Worm (Caenorhabditis elegans): ENCODE results near the gene mcp-1.
A peak's percentile ranks its signal among the peaks of the same experiment; 100 is the strongest.

The mcp-1 gene

ce11 chrV:5936691-5937090 lies 24.9 kb upstream of the mcp-1 start, which contains the start of the genes M03F8.5 and M03F8.7:
TSS of gene M03F8.5 (minus strand) at chrV:5936791.
TSS of gene M03F8.7 (plus strand) at chrV:5936939.
- TF ChIP-seq ceh-20 (GFP tag; IDR thresholded peaks at IDR 0.05): no peak

DNA sequence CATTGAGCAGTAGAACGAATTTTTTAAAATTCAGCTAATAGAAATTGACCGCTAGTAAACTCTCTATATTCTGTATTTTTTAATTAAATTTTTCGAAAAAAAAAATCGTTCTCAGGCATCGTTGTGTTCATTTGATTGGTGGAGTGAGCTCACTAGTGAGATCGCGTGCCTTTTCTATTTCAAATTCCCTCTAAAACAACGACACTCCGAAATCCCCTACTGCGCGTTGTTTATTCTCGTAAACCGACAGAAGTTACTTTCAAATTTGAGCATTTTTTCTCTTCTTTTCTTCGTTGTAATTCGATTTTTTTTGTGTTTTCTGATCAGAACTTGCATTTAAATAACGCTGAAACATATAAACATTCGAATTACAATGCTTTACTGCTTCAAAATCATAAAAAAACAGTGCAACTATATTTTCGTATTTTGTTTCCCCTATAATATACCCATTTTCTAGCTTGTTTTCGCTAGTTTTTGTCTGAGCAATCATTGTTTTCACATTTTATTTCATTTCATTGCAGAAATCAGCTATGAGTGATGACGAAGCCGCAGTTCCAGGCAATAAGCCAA lies 22.0 kb upstream of the mcp-1 start, which contains the start of gene syf-3:
syf-3 (plus strand) TSS at position 520 of the 570 bp plus-strand sequence.
- TF ChIP-seq unc-39 (tag; optimal IDR thresholded peaks at IDR 0.05) (no peak), dpl-1 (GFP tag; optimal IDR thresholded peaks at IDR 0.05) (peak; percentile 98), mdl-1 (tag; optimal IDR thresholded peaks at IDR 0.05) (no peak), T20F7.1 (GFP tag; optimal IDR thresholded peaks at IDR 0.05) (peak; percentile 98), sdz-12 (GFP tag; optimal IDR thresholded peaks at IDR 0.05) (no peak), zfp-2 (tag; optimal IDR thresholded peaks at IDR 0.05) (no peak), hlh-30 (tag; optimal IDR thresholded peaks at IDR 0.05; ENCODE audit: insufficient read depth) (peak; percentile 52), lin-39 (tag; optimal IDR thresholded peaks at IDR 0.05) (no peak), ztf-7 (tag; optimal IDR thresholded peaks at IDR 0.05) (peak; percentile 22), mes-2 (tag; optimal IDR thresholded peaks at IDR 0.05; ENCODE audit: poor library complexity, severe bottlenecking) (peak; percentile 69), lin-15B (tag; optimal IDR thresholded peaks at IDR 0.05) (no peak), Y48G9A.11 (GFP tag; IDR thresholded peaks at IDR 0.05) (peak; percentile 97), jun-1 (tag; optimal IDR thresholded peaks at IDR 0.05) (no peak), nhr-6 (tag; optimal IDR thresholded peaks at IDR 0.05) (peak; percentile 4), aha-1 (tag) (peak; percentile 35), set-16 (GFP tag; IDR thresholded peaks at IDR 0.05) (no peak), gei-8 (GFP tag; optimal IDR thresholded peaks at IDR 0.05) (no peak), madf-9 (GFP tag; conservative IDR thresholded peaks at IDR 0.05) (no peak), ceh-32 (tag; optimal IDR thresholded peaks at IDR 0.05; ENCODE audit: poor library complexity) (no peak), lin-29 (GFP tag; IDR thresholded peaks at IDR 0.05) (no peak), unc-62 (GFP tag; optimal IDR thresholded peaks at IDR 0.05 in 1 of 2) (peak in 1 of 2 experiments; percentile 64), unc-62 (tag; optimal IDR thresholded peaks at IDR 0.05) (no peak), madf-5 (GFP tag; IDR thresholded peaks at IDR 0.05) (no peak)

DNA sequence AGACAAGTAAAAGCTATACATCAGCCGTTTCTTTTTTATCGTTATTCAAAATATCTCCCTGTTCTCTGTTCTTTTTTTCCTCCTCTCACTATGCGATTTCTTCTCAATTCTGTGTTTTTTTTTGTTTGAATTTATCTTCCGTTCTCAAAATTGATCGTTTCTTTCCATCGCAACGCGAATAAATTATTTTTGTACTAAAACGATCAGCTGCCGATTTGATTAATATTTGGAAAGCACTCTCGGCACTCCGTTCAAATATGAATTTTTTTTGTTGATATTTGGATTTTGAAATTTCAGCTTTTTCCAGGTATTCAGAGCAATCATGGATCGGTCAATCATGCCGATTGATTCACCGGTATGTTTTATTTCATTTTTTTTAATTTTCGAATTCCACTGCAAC lies 18.4 kb upstream of the mcp-1 start, which contains the start of gene pst-1:
pst-1 (plus strand) TSS at position 301 of the 400 bp plus-strand sequence.
- TF ChIP-seq Y48G9A.11 (GFP tag; IDR thresholded peaks at IDR 0.05): no peak
- no peak for TF ChIP-seq jun-1 (tag; optimal IDR thresholded peaks at IDR 0.05)
- TF ChIP-seq nhr-111 (GFP tag; optimal IDR thresholded peaks at IDR 0.05): no peak
- TF ChIP-seq aly-2 (tag; optimal IDR thresholded peaks at IDR 0.05): no peak
- TF ChIP-seq ceh-44 (GFP tag; IDR thresholded peaks at IDR 0.05): no peak
- no peak for TF ChIP-seq mep-1 (tag; optimal IDR thresholded peaks at IDR 0.05)
- no peak for TF ChIP-seq egl-27 (tag; optimal IDR thresholded peaks at IDR 0.05)
- no peak for TF ChIP-seq Y75B8A.6 (GFP tag; IDR thresholded peaks at IDR 0.05)
- no peak for TF ChIP-seq madf-5 (GFP tag; IDR thresholded peaks at IDR 0.05)
- no peak for TF ChIP-seq egl-43 (GFP tag; IDR thresholded peaks at IDR 0.05)
- no peak for TF ChIP-seq dpl-1 (GFP tag; optimal IDR thresholded peaks at IDR 0.05)
- TF ChIP-seq mes-2 (tag; optimal IDR thresholded peaks at IDR 0.05; ENCODE audit: poor library complexity, severe bottlenecking): no peak
- TF ChIP-seq ztf-11 (tag; optimal IDR thresholded peaks at IDR 0.05): no peak
- TF ChIP-seq D1046.2 (GFP tag; IDR thresholded peaks at IDR 0.05): no peak

- TF ChIP-seq unc-39 (tag; optimal IDR thresholded peaks at IDR 0.05): no peak
- TF ChIP-seq nhr-10 (tag; optimal IDR thresholded peaks at IDR 0.05): no peak
- no peak for TF ChIP-seq set-16 (GFP tag; IDR thresholded peaks at IDR 0.05)
- peak; percentile 61 for TF ChIP-seq nhr-48 (tag; optimal IDR thresholded peaks at IDR 0.05)
- TF ChIP-seq R02D3.7 (tag; optimal IDR thresholded peaks at IDR 0.05): no peak
- TF ChIP-seq nhr-102 (tag; optimal IDR thresholded peaks at IDR 0.05): no peak
- TF ChIP-seq lsy-2 (tag; optimal IDR thresholded peaks at IDR 0.05): no peak
- no peak for TF ChIP-seq saeg-2 (GFP tag; IDR thresholded peaks at IDR 0.05)
- no peak for TF ChIP-seq F10B5.3 (tag; optimal IDR thresholded peaks at IDR 0.05)
- peak in 1 of 2 experiments; percentile 90 for TF ChIP-seq unc-62 (GFP tag; optimal IDR thresholded peaks at IDR 0.05 in 1 of 2)
- TF ChIP-seq unc-62 (tag; optimal IDR thresholded peaks at IDR 0.05): no peak
- TF ChIP-seq ceh-20 (GFP tag; IDR thresholded peaks at IDR 0.05): no peak
- TF ChIP-seq dve-1 (tag; optimal IDR thresholded peaks at IDR 0.05; ENCODE audit: insufficient read depth): no peak
Observed at ce11 chrV:5949674-5950149, 11.9 kb upstream of the mcp-1 start.

All from whole organism, L4 larva.